Worm (Caenorhabditis elegans): ENCODE measurements around the gene atg-3.

The atg-3 gene

DNA sequence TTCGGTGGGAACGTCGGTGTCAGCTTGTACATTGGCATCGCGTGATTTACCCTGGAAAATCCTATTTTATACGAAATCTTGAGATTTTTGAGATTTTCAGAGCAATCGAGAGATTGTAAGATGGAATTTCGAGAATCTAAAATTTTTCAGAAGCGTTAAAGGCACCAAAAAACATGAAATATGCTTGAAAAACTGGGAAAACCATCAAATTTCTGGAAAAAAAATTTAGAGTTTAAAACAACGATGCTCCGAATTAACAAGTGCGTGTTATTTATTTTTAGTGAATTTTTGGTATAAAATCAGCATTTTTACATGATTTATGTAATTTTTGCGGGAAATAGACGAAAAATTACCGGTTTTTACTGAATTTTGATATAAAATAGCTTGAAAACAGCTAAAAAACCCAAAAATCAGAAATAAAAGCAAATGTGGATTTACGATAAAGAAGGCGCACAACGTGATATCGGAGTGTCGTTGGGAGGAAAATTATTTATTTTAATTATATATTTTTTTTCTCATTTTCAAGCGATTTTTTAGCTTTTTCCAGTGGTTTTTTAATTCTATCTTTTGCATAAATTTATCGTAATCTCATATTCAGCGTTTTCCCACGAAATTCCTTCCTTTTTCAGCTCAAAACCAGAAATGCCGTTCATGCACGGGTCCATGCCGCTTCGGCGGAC, 46.1 kb downstream of the atg-3 start, which contains the start of the genes Y55F3AM.13 and mrps-25 (continued):
- TF ChIP-seq mab-9 (GFP tag; IDR thresholded peaks at IDR 0.05) (no peak), xbp-1 (tag; optimal IDR thresholded peaks at IDR 0.05) (peak; percentile 75), mep-1 (tag; optimal IDR thresholded peaks at IDR 0.05) (no peak), aly-2 (tag; optimal IDR thresholded peaks at IDR 0.05) (no peak), ztf-4 (tag; optimal IDR thresholded peaks at IDR 0.05) (no peak), snu-23 (GFP tag; optimal IDR thresholded peaks at IDR 0.05) (peak; percentile 71), pqm-1 (tag; optimal IDR thresholded peaks at IDR 0.05) (no peak), hlh-17 (GFP tag; optimal IDR thresholded peaks at IDR 0.05; ENCODE audit: borderline replicate concordance) (no peak), unc-62 (GFP tag; optimal IDR thresholded peaks at IDR 0.05) (no peak), isw-1 (GFP tag; IDR thresholded peaks at IDR 0.05) (peak; percentile 78), nhr-85 (tag) (peak; percentile 40), ama-1 (optimal IDR thresholded peaks at IDR 0.05) (no peak), lin-15B (tag; optimal IDR thresholded peaks at IDR 0.05) (peak; percentile 48), grh-1 (GFP tag; IDR thresholded peaks at IDR 0.05) (no peak), lir-3 (tag; optimal IDR thresholded peaks at IDR 0.05; ENCODE audit: poor library complexity) (no peak), irx-1 (tag; optimal IDR thresholded peaks at IDR 0.05) (peak; percentile 32), nhr-11 (tag; optimal IDR thresholded peaks at IDR 0.05) (no peak), vab-15 (tag; optimal IDR thresholded peaks at IDR 0.05) (no peak), blmp-1 (tag; optimal IDR thresholded peaks at IDR 0.05) (no peak), zag-1 (tag; optimal IDR thresholded peaks at IDR 0.05) (no peak), unc-30 (tag; optimal IDR thresholded peaks at IDR 0.05) (no peak), egl-13 (tag; optimal IDR thresholded peaks at IDR 0.05) (no peak), zip-4 (GFP tag; optimal IDR thresholded peaks at IDR 0.05) (no peak), alr-1 (tag; optimal IDR thresholded peaks at IDR 0.05; ENCODE audit: borderline replicate concordance) (no peak), fkh-4 (tag; optimal IDR thresholded peaks at IDR 0.05; ENCODE audit: borderline replicate concordance) (no peak), pax-3 (tag; optimal IDR thresholded peaks at IDR 0.05) (no peak), C04F5.9 (tag; optimal IDR thresholded peaks at IDR 0.05) (peak; percentile 63), aha-1 (tag; optimal IDR thresholded peaks at IDR 0.05) (no peak), dsc-1 (tag; optimal IDR thresholded peaks at IDR 0.05) (peak; percentile 63), nhr-12 (tag; optimal IDR thresholded peaks at IDR 0.05) (no peak), ceh-82 (tag; optimal IDR thresholded peaks at IDR 0.05) (no peak), nhr-76 (tag; optimal IDR thresholded peaks at IDR 0.05) (no peak), dpl-1 (GFP tag; optimal IDR thresholded peaks at IDR 0.05) (peak; percentile 27 to 57 (median 48))

DNA sequence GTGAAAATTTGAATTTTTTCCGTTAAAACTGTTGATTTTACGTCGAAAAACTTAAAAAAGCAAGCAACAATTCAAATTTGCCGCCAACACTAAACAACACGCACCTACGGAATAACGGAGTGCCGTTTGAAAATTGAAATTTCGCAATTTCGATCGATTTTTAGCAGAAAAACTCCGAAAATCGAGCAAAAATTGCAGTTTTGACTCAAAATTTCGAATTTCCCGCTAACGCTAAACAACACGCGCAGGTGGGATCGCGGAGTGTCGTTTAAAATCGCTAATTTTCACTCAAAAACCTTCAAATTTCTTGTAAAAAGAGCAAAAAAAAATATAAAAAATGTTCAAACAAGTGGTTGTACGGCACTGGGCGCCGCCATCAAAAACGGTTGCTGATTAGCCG, 48.2 kb downstream of the atg-3 start:
- TF ChIP-seq alr-1 (tag; optimal IDR thresholded peaks at IDR 0.05; ENCODE audit: borderline replicate concordance) (no peak), fkh-4 (tag; optimal IDR thresholded peaks at IDR 0.05; ENCODE audit: borderline replicate concordance) (no peak), sptf-1 (tag; optimal IDR thresholded peaks at IDR 0.05) (no peak)

Measured in whole organism, L1 larva.